Worm (Caenorhabditis elegans) whole organism, young adult: Measurements from ENCODE around the gene cutl-19.

Experiments
- aptf-2 ChIP-seq: fragments of 200-800 bp; sonication (Bioruptor generic); conservative IDR thresholded peaks from 2 replicates; pipeline ENCODE4 v1.3.6; 2022; ENCODE audit warnings: missing genetic modification reagents, missing genetic modification characterization, missing compliant biosample characterization
- chd-7 ChIP-seq: sonication (generic microtip); optimal IDR thresholded peaks from 2 replicates; lab custom pipeline; 2016; ENCODE audit warnings: mild to moderate bottlenecking, missing genetic modification characterization, moderate library complexity, missing compliant biosample characterization
- pha-4 ChIP-seq: fragments of 150-350 bp; sonication (generic microtip); optimal IDR thresholded peaks from 2 replicates; lab custom pipeline; 2014; ENCODE audit warnings: missing biosample characterization, missing genetic modification reagents, missing genetic modification characterization
- unc-130 ChIP-seq: sonication (generic microtip); optimal IDR thresholded peaks from 2 replicates; lab custom pipeline; 2016; ENCODE audit warnings: missing genetic modification reagents, missing genetic modification characterization, missing compliant biosample characterization

DNA sequence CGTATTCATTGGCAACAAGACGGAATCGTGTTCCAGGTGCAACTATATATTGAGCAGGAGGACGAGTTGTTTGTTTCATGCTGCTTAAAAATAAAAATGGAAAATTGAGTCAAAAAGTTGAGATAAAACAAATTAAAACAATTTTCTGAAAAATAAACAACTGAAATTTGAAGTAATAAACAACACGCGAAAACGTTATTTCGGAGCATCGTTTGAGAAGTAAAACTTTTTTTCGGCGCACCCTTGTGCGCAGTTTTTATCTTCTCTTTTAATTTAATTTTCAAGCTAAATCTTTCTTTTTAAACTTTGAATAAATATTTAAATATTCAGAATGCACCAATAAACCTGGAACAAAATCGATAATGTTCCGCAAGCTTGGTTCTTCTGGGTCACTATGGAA lies 36.7 kb upstream of the cutl-19 start, which contains the start of the genes sumv-1 and gop-1:
- no peak for TF ChIP-seq unc-130 (GFP tag; lab: Kevin White, UChicago)
- TF ChIP-seq chd-7 (tag; lab: Kevin White, UChicago) = no peak
- no peak for TF ChIP-seq aptf-2
- no peak for TF ChIP-seq pha-4
